Worm (Caenorhabditis elegans): ENCODE results near the gene cpb-2.

cpb-2 gene

ce11 chrII:6244171-6244570 lies 51.6 kb downstream of the cpb-2 start, which contains the start of gene tat-4:
TSS of gene tat-4 (minus strand) at chrII:6244287.
- no peak for TF ChIP-seq nhr-25 (tag; optimal IDR thresholded peaks at IDR 0.05)
- TF ChIP-seq zag-1 (tag; optimal IDR thresholded peaks at IDR 0.05) = no peak
- TF ChIP-seq fos-1 (tag; optimal IDR thresholded peaks at IDR 0.05) = peak; percentile 89
- TF ChIP-seq aly-2 (tag; optimal IDR thresholded peaks at IDR 0.05) = no peak
- no peak for TF ChIP-seq nhr-10 (tag; optimal IDR thresholded peaks at IDR 0.05)
- TF ChIP-seq C34F6.9 (tag; optimal IDR thresholded peaks at IDR 0.05) = no peak
- no peak for TF ChIP-seq unc-62 (GFP tag; optimal IDR thresholded peaks at IDR 0.05)
